Worm (Caenorhabditis elegans): ENCODE data around the gene F44G4.3.

F44G4.3 gene

ce11 chrII:9010708-9011107 lies 13.2 kb upstream of the F44G4.3 start:
- TF ChIP-seq unc-86 (tag; optimal IDR thresholded peaks at IDR 0.05) (no peak), ceh-82 (tag; optimal IDR thresholded peaks at IDR 0.05) (peak in 1 of 3 experiments; percentile 12), lin-14 (GFP tag; optimal IDR thresholded peaks at IDR 0.05) (peak; percentile 74)

ce11 chrII:9009976-9010702 lies 12.7 kb upstream of the F44G4.3 start:
- TF ChIP-seq fkh-4 (tag; optimal IDR thresholded peaks at IDR 0.05; ENCODE audit: borderline replicate concordance) = no peak
- TF ChIP-seq ztf-4 (tag; optimal IDR thresholded peaks at IDR 0.05) = no peak
- no peak for TF ChIP-seq hlh-4 (tag; optimal IDR thresholded peaks at IDR 0.05)
- TF ChIP-seq dsc-1 (tag; optimal IDR thresholded peaks at IDR 0.05) = peak; percentile 55
- no peak for TF ChIP-seq mab-9 (GFP tag; IDR thresholded peaks at IDR 0.05)
- no peak for TF ChIP-seq lsy-2 (tag; optimal IDR thresholded peaks at IDR 0.05)
- no peak for TF ChIP-seq ztf-11 (tag; optimal IDR thresholded peaks at IDR 0.05)
- peak; percentile 84 for TF ChIP-seq nhr-71 (tag; optimal IDR thresholded peaks at IDR 0.05)
- no peak for TF ChIP-seq unc-86 (tag; optimal IDR thresholded peaks at IDR 0.05)
- TF ChIP-seq nhr-11 (tag; optimal IDR thresholded peaks at IDR 0.05) = no peak
- TF ChIP-seq elt-2 (tag; optimal IDR thresholded peaks at IDR 0.05) = peak; percentile 88
- TF ChIP-seq sox-4 (tag; optimal IDR thresholded peaks at IDR 0.05) = peak; percentile 35
- TF ChIP-seq C16A3.4 (tag; optimal IDR thresholded peaks at IDR 0.05) = no peak
- no peak for TF ChIP-seq skn-1 (tag; optimal IDR thresholded peaks at IDR 0.05)
- peak; percentile 67 for TF ChIP-seq pax-3 (tag; optimal IDR thresholded peaks at IDR 0.05)
- TF ChIP-seq aha-1 (tag; optimal IDR thresholded peaks at IDR 0.05) = no peak
- peak; percentile 57 for TF ChIP-seq nhr-47 (tag; optimal IDR thresholded peaks at IDR 0.05)
- peak; percentile 76 for TF ChIP-seq pqm-1 (tag; optimal IDR thresholded peaks at IDR 0.05)
- TF ChIP-seq efl-1 (optimal IDR thresholded peaks at IDR 0.05) = no peak
- TF ChIP-seq efl-1 (GFP tag; optimal IDR thresholded peaks at IDR 0.05 in 1 of 2) = peak in 1 of 2 experiments; percentile 59
- peak; percentile 82 for TF ChIP-seq fkh-8 (tag; optimal IDR thresholded peaks at IDR 0.05)
- peak; percentile 52 for TF ChIP-seq tlp-1 (tag; optimal IDR thresholded peaks at IDR 0.05)

DNA sequence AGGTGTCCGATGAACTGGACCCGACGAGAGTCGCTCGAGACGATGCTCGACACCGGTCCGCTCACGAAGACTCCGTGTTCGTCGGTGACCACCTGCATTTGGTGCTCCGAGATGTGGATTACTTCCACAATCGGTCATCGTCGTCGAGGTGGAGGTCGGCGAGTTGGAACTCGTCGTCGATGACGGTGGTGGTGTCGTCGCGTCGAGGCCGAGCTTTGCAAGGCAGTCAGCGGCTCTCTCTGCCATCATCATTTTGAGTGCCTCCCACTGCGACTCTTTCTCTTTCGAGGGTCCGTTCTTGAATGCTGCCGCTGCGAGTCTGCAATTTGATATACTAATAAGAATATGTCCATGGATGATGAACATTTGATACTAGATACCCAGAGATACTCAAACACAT lies 10.3 kb upstream of the F44G4.3 start:
- no peak for TF ChIP-seq ama-1 (optimal IDR thresholded peaks at IDR 0.05)
- TF ChIP-seq C16A3.4 (tag; optimal IDR thresholded peaks at IDR 0.05) = no peak
- no peak for TF ChIP-seq unc-130 (tag; optimal IDR thresholded peaks at IDR 0.05)
- TF ChIP-seq mdl-1 (tag; optimal IDR thresholded peaks at IDR 0.05) = no peak
- TF ChIP-seq fos-1 (tag; optimal IDR thresholded peaks at IDR 0.05) = no peak
- TF ChIP-seq fkh-10 (GFP tag; optimal IDR thresholded peaks at IDR 0.05) = no peak
- no peak for TF ChIP-seq elt-2 (tag; optimal IDR thresholded peaks at IDR 0.05)
- TF ChIP-seq elt-3 (tag; optimal IDR thresholded peaks at IDR 0.05) = no peak
- no peak for TF ChIP-seq nhr-12 (tag; optimal IDR thresholded peaks at IDR 0.05)
- no peak for TF ChIP-seq jun-1 (tag; optimal IDR thresholded peaks at IDR 0.05)
- no peak for TF ChIP-seq ztf-4 (tag; optimal IDR thresholded peaks at IDR 0.05)
- no peak for TF ChIP-seq lin-35 (GFP tag; optimal IDR thresholded peaks at IDR 0.05)
- TF ChIP-seq ces-1 (GFP tag; optimal IDR thresholded peaks at IDR 0.05) = no peak
- TF ChIP-seq isw-1 (GFP tag; IDR thresholded peaks at IDR 0.05) = no peak
- no peak for TF ChIP-seq aly-2 (tag; optimal IDR thresholded peaks at IDR 0.05)
- TF ChIP-seq unc-30 (tag; optimal IDR thresholded peaks at IDR 0.05) = no peak
- no peak for TF ChIP-seq ceh-63 (GFP tag; optimal IDR thresholded peaks at IDR 0.05)
- no peak for TF ChIP-seq vab-15 (tag; optimal IDR thresholded peaks at IDR 0.05)
- no peak for TF ChIP-seq F16B12.6 (tag; optimal IDR thresholded peaks at IDR 0.05)
